Worm (Caenorhabditis elegans): Measurements from ENCODE around the gene F54D5.17.
"Not testable (repeated sequence)": the region's sequence is repeated elsewhere in the genome, so short reads cannot be mapped to it uniquely, and the experiment has no call there.

Gene F54D5.17

ce11 chrII:11542958-11543357, 13.5 kb upstream of the F54D5.17 start:
- TF ChIP-seq scrt-1 (GFP tag; IDR thresholded peaks at IDR 0.05): 0 out of 2 replicates have a peak, but pooled peaks have one; percentile 12
- no peak for TF ChIP-seq flt-1 (GFP tag; IDR thresholded peaks at IDR 0.05)
- TF ChIP-seq hmg-4 (GFP tag; optimal IDR thresholded peaks at IDR 0.05): peak; percentile 38
- TF ChIP-seq ceh-36 (tag; optimal IDR thresholded peaks at IDR 0.05): no peak

- TF ChIP-seq ceh-36 (tag; optimal IDR thresholded peaks at IDR 0.05) (no peak), F13C5.2 (tag; optimal IDR thresholded peaks at IDR 0.05) (no peak), hmg-4 (GFP tag; optimal IDR thresholded peaks at IDR 0.05) (no peak), tbx-11 (GFP tag; IDR thresholded peaks at IDR 0.05) (no peak), sea-1 (GFP tag; conservative IDR thresholded peaks at IDR 0.05) (no peak), aly-1 (tag; optimal IDR thresholded peaks at IDR 0.05) (no peak), pes-1 (GFP tag; IDR thresholded peaks at IDR 0.05) (no peak), tbx-37 (GFP tag; conservative IDR thresholded peaks at IDR 0.05) (no peak)
Observed at ce11 chrII:11544714-11545113, 11.7 kb upstream of the F54D5.17 start, which contains the start of gene F54D5.9. Gene F54D5.9, minus strand, starts transcription at chrII:11544828.

ce11 chrII:11545299-11545951, 11.0 kb upstream of the F54D5.17 start, which contains the start of gene dnj-13:
Gene dnj-13, plus strand, starts transcription at chrII:11545701.
- no peak for TF ChIP-seq ets-7 (tag; optimal IDR thresholded peaks at IDR 0.05)
- peak; percentile 68 for TF ChIP-seq hmg-4 (GFP tag; optimal IDR thresholded peaks at IDR 0.05)
- TF ChIP-seq aly-1 (tag; optimal IDR thresholded peaks at IDR 0.05): no peak
- no peak for TF ChIP-seq ceh-13 (GFP tag; optimal IDR thresholded peaks at IDR 0.05)
- peak; percentile 39; the same call in 1 of the 2 replicates for TF ChIP-seq tbx-37 (GFP tag; conservative IDR thresholded peaks at IDR 0.05)
- no peak for TF ChIP-seq sea-1 (GFP tag; conservative IDR thresholded peaks at IDR 0.05)
- no peak for TF ChIP-seq scrt-1 (GFP tag; IDR thresholded peaks at IDR 0.05)
- peak; percentile 7 for TF ChIP-seq B0310.2 (tag; optimal IDR thresholded peaks at IDR 0.05)
- peak; percentile 23 for TF ChIP-seq tra-4 (tag; optimal IDR thresholded peaks at IDR 0.05)
- peak; percentile 70; the same call in 1 of the 2 replicates for TF ChIP-seq pes-1 (GFP tag; IDR thresholded peaks at IDR 0.05)
- peak; percentile 56 for TF ChIP-seq ama-1 (optimal IDR thresholded peaks at IDR 0.05)
- TF ChIP-seq F13C5.2 (tag; optimal IDR thresholded peaks at IDR 0.05): peak; percentile 81
- no peak for TF ChIP-seq hnd-1 (tag; optimal IDR thresholded peaks at IDR 0.05)
- TF ChIP-seq hmbx-1 (tag; optimal IDR thresholded peaks at IDR 0.05): peak; percentile 3
- peak; percentile 47; the same call in 1 of the 2 replicates for TF ChIP-seq flt-1 (GFP tag; IDR thresholded peaks at IDR 0.05)
- no peak for TF ChIP-seq ceh-36 (tag; optimal IDR thresholded peaks at IDR 0.05)
- no peak for TF ChIP-seq tbx-11 (GFP tag; IDR thresholded peaks at IDR 0.05)

DNA sequence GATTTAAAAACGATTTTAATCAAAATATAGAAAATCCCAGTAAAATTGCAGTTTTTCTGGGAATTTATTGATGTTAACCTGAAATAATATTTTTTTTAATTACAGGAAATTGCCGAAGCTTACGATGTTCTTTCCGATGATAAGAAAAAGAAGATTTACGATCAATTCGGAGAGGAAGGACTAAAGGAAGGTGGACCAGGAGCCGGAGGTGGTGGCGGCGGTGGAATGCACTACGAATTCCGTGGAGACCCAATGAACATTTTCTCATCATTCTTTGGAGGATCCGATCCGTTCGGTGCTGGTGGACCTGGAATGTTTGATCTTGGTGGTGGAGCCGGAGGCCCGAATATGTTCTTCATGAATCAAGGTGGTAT, 10.5 kb upstream of the F54D5.17 start:
- TF ChIP-seq aly-1 (tag; optimal IDR thresholded peaks at IDR 0.05) (no peak), ets-7 (tag; optimal IDR thresholded peaks at IDR 0.05) (no peak), hmg-4 (GFP tag; optimal IDR thresholded peaks at IDR 0.05) (no peak), tbx-11 (GFP tag; IDR thresholded peaks at IDR 0.05) (no peak), ceh-13 (GFP tag; optimal IDR thresholded peaks at IDR 0.05) (no peak), B0310.2 (tag; optimal IDR thresholded peaks at IDR 0.05) (no peak)

DNA sequence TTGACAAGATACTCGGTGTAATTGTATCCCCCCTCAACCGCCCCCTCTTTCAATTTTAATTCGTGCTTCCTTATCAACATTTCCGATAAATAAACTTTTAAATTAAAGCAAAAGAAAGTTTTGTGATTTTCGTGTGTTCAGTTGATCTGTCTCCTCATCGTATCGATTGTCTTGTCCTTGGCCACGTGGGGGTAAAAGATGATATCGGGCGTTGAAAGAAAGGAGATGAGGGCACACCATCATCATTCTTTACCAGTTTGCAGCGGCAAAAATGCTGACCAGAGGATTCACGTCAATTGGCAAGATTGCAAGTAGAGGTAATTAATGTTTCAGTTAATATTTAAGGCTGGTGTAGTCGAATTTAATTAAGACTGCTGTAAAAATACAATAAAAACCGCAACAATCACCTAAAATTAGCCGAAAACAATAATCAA, 9.2 kb upstream of the F54D5.17 start, which contains the start of gene F54D5.7:
Gene F54D5.7, plus strand, starts transcription at position 264 of the 434 bp plus-strand sequence.
- TF ChIP-seq pes-1 (GFP tag; IDR thresholded peaks at IDR 0.05) (no peak), ceh-13 (GFP tag; optimal IDR thresholded peaks at IDR 0.05) (no peak), ceh-36 (tag; optimal IDR thresholded peaks at IDR 0.05) (no peak), flt-1 (GFP tag; IDR thresholded peaks at IDR 0.05) (no peak), sea-1 (GFP tag; conservative IDR thresholded peaks at IDR 0.05) (0 out of 2 replicates have a peak, but pooled peaks have one; percentile 66), hmbx-1 (tag; optimal IDR thresholded peaks at IDR 0.05) (peak; percentile 22), ama-1 (optimal IDR thresholded peaks at IDR 0.05) (peak; percentile 77)

- TF ChIP-seq ceh-36 (tag; optimal IDR thresholded peaks at IDR 0.05); ceh-13 (GFP tag; optimal IDR thresholded peaks at IDR 0.05); tbx-37 (GFP tag; conservative IDR thresholded peaks at IDR 0.05): not testable (repeated sequence)
Observed at ce11 chrII:11551981-11552380, 4.5 kb upstream of the F54D5.17 start, which contains the start of gene dhgd-1. Gene dhgd-1, minus strand, starts transcription at chrII:11552081.

DNA sequence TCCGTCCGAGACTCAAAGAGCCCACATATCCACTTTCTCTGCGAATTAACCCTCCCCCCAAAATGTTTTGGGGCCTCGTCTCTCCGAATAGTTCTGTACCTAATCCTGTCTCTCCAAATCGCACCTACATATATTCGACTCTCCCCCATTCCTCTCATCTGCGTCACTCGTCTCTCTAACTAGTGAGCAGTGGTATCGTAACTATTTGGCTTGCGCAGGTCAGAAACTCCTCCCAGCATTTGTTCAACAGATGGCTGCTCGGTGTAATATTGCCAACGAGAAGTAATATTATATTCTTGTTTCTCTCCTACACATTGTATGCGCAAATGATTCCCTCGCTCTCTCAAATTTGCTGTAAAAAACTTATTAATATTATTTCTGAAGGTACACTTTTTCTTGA, 804 bp upstream of the F54D5.17 start, which contains the start of gene F54D5.24:
Gene F54D5.24, plus strand, starts transcription at position 316 of the 400 bp plus-strand sequence.
- TF ChIP-seq ama-1 (optimal IDR thresholded peaks at IDR 0.05) (no peak), ceh-36 (tag; optimal IDR thresholded peaks at IDR 0.05) (no peak), hnd-1 (tag; optimal IDR thresholded peaks at IDR 0.05) (no peak), F13C5.2 (tag; optimal IDR thresholded peaks at IDR 0.05) (no peak), tbx-11 (GFP tag; IDR thresholded peaks at IDR 0.05) (no peak)

ce11 chrII:11564127-11564526, 7.7 kb downstream of the F54D5.17 start, which contains the start of gene F54D5.15:
Gene F54D5.15, minus strand, starts transcription at chrII:11564227.
- TF ChIP-seq B0310.2 (tag; optimal IDR thresholded peaks at IDR 0.05): no peak
- TF ChIP-seq tra-4 (tag; optimal IDR thresholded peaks at IDR 0.05): no peak
